Worm (Caenorhabditis elegans) whole organism, L3 larva: ENCODE data around the gene stim-1.

Experiments
- ama-1 ChIP-seq: fragments of 150-350 bp; optimal IDR thresholded peaks from 2 replicates; lab custom pipeline; 2018
- ceh-82 ChIP-seq: fragments of 150-350 bp; optimal IDR thresholded peaks from 2 replicates; lab custom pipeline; 2014; ENCODE audit warnings: missing biosample characterization, missing genetic modification characterization
- lin-39 ChIP-seq: fragments of 150-350 bp; optimal IDR thresholded peaks from 2 replicates; lab custom pipeline; 2018; ENCODE audit warnings: missing biosample characterization, missing genetic modification reagents, missing genetic modification characterization

- no peak for TF ChIP-seq ama-1
- TF ChIP-seq ceh-82 (tag; lab: Kevin White, UChicago): no peak
- TF ChIP-seq lin-39 (tag; lab: Kevin White, UChicago): no peak
Measured at ce11 chrIII:429038-429437, 10.5 kb upstream of the stim-1 start, which contains the start of gene cec-8.
